Worm (Caenorhabditis elegans) whole organism, dauer: ENCODE measurements around the gene ref-1.
"Not testable (repeated sequence)": the region's sequence is repeated elsewhere in the genome, so short reads cannot be mapped to it uniquely, and the experiment has no call there.

Experiments used
- unc-62 ChIP-seq: sonication (generic microtip); optimal IDR thresholded peaks from 2 replicates; lab custom pipeline; 2017; ENCODE audit warnings: missing biosample characterization, missing genetic modification reagents, missing genetic modification characterization

The ref-1 gene

ce11 chrII:10203067-10203466, 15.2 kb upstream of the ref-1 start:
- TF ChIP-seq unc-62 (GFP tag; lab: Kevin White, UChicago) = no peak

ce11 chrII:10203765-10204164, 14.5 kb upstream of the ref-1 start:
- no peak for TF ChIP-seq unc-62 (GFP tag; lab: Kevin White, UChicago)

- TF ChIP-seq unc-62 (GFP tag; lab: Kevin White, UChicago) = no peak
Observed at ce11 chrII:10204428-10205049, 13.7 kb upstream of the ref-1 start.

- no peak for TF ChIP-seq unc-62 (GFP tag; lab: Kevin White, UChicago)
Observed at ce11 chrII:10206425-10206824, 11.8 kb upstream of the ref-1 start, which contains the start of gene T01E8.1. Gene T01E8.1, plus strand, starts transcription at chrII:10206725.

- no peak for TF ChIP-seq unc-62 (GFP tag; lab: Kevin White, UChicago)
Observed at ce11 chrII:10220631-10221030, 2.4 kb downstream of the ref-1 start.

ce11 chrII:10221627-10222026, 3.4 kb downstream of the ref-1 start:
- no peak for TF ChIP-seq unc-62 (GFP tag; lab: Kevin White, UChicago)

ce11 chrII:10222577-10222976, 4.3 kb downstream of the ref-1 start, which contains the start of gene plc-3:
Gene plc-3, plus strand, starts transcription at chrII:10222877.
- TF ChIP-seq unc-62 (GFP tag; lab: Kevin White, UChicago) = no peak

- no peak for TF ChIP-seq unc-62 (GFP tag; lab: Kevin White, UChicago)
Observed at ce11 chrII:10227030-10227429, 8.8 kb downstream of the ref-1 start, which contains the start of gene srh-135. Gene srh-135, minus strand, starts transcription at chrII:10227130.

ce11 chrII:10230972-10231371, 12.7 kb downstream of the ref-1 start, which contains the start of gene T01E8.8:
Gene T01E8.8, plus strand, starts transcription at chrII:10231272.
- TF ChIP-seq unc-62 (GFP tag; lab: Kevin White, UChicago) = no peak

- TF ChIP-seq unc-62 (GFP tag; lab: Kevin White, UChicago) = no peak
Observed at ce11 chrII:10231874-10232273, 13.6 kb downstream of the ref-1 start.

- no peak for TF ChIP-seq unc-62 (GFP tag; lab: Kevin White, UChicago)
Observed at ce11 chrII:10234398-10234797, 16.1 kb downstream of the ref-1 start, which contains the start of gene ubxn-5. Gene ubxn-5, minus strand, starts transcription at chrII:10234498.

ce11 chrII:10239595-10239994, 21.3 kb downstream of the ref-1 start, which contains the start of gene mec-15:
Gene mec-15, minus strand, starts transcription at chrII:10239695.
- TF ChIP-seq unc-62 (GFP tag; lab: Kevin White, UChicago) = no peak

- no peak for TF ChIP-seq unc-62 (GFP tag; lab: Kevin White, UChicago)
Observed at ce11 chrII:10242294-10242693, 24.0 kb downstream of the ref-1 start, which contains the start of gene mrps-14. Gene mrps-14, minus strand, starts transcription at chrII:10242490.

ce11 chrII:10245612-10246011, 27.3 kb downstream of the ref-1 start:
- no peak for TF ChIP-seq unc-62 (GFP tag; lab: Kevin White, UChicago)

- no peak for TF ChIP-seq unc-62 (GFP tag; lab: Kevin White, UChicago)
Observed at ce11 chrII:10247154-10247553, 28.9 kb downstream of the ref-1 start.

ce11 chrII:10247594-10248283, 29.5 kb downstream of the ref-1 start, which contains the start of gene nrde-2:
Gene nrde-2, minus strand, starts transcription at chrII:10247638.
- not testable (repeated sequence) for TF ChIP-seq unc-62 (GFP tag; lab: Kevin White, UChicago)
